Worm (Caenorhabditis elegans) whole organism, L1 larva: ENCODE data around the gene ZC155.2.

ENCODE experiments used
- C04F5.9 ChIP-seq: sonication (generic microtip); optimal IDR thresholded peaks from 2 replicates; lab custom pipeline; 2016; ENCODE audit warnings: missing genetic modification characterization, missing compliant biosample characterization
- C34B4.2 ChIP-seq: sonication (generic microtip); optimal IDR thresholded peaks from 2 replicates; lab custom pipeline; 2017; ENCODE audit warnings: mild to moderate bottlenecking, missing genetic modification characterization, missing compliant biosample characterization
- Y116A8C.19 ChIP-seq: sonication (generic microtip); optimal IDR thresholded peaks from 2 replicates; lab custom pipeline; 2016; ENCODE audit warnings: missing compliant biosample characterization, missing genetic modification characterization, borderline replicate concordance
- aha-1 ChIP-seq: fragments of 150-350 bp; optimal IDR thresholded peaks from 2 replicates; lab custom pipeline; 2014; ENCODE audit warnings: missing biosample characterization, missing genetic modification characterization
- alr-1 ChIP-seq: fragments of 200-800 bp; sonication (Bioruptor generic); optimal IDR thresholded peaks from 2 replicates; lab custom pipeline; 2018; ENCODE audit warnings: borderline replicate concordance, mild to moderate bottlenecking, missing genetic modification characterization, missing compliant biosample characterization
- aly-2 ChIP-seq: fragments of 150-350 bp; optimal IDR thresholded peaks from 2 replicates; lab custom pipeline; 2014; ENCODE audit warnings: missing biosample characterization, missing genetic modification characterization
- ama-1 ChIP-seq: fragments of 150-350 bp; optimal IDR thresholded peaks from 2 replicates; lab custom pipeline; 2014
- blmp-1 ChIP-seq: fragments of 150-350 bp; optimal IDR thresholded peaks from 2 replicates; lab custom pipeline; 2014; ENCODE audit warnings: missing biosample characterization, missing genetic modification characterization
- ceh-63 ChIP-seq: fragments of 200-800 bp; sonication (Bioruptor generic); optimal IDR thresholded peaks from 2 replicates; lab custom pipeline; 2018; ENCODE audit warnings: mild to moderate bottlenecking, missing genetic modification characterization, missing compliant biosample characterization
- ceh-8 ChIP-seq: fragments of 200-800 bp; sonication (Bioruptor generic); optimal IDR thresholded peaks from 2 replicates; lab custom pipeline; 2018; ENCODE audit warnings: mild to moderate bottlenecking, missing genetic modification characterization, moderate library complexity, missing compliant biosample characterization
- dpl-1 ChIP-seq, 3 experiments: fragments of 150-350 bp in 2 of 3; sonication (generic microtip) in 1 of 3; optimal IDR thresholded peaks; 2 replicates each; lab custom pipeline; 2014 to 2017; ENCODE audit warnings: missing biosample characterization in 3 of 3, missing genetic modification characterization in 3 of 3, missing genetic modification reagents in 3 of 3
- dsc-1 ChIP-seq: sonication (generic microtip); optimal IDR thresholded peaks from 2 replicates; lab custom pipeline; 2016; ENCODE audit warnings: mild to moderate bottlenecking, missing genetic modification characterization, missing compliant biosample characterization
- efl-1 ChIP-seq, 4 experiments: fragments of 150-350 bp; optimal IDR thresholded peaks in 3 of 4; peaks in 1 of 4; 1 replicate in 1 of 4; 2 replicates in 3 of 4; lab custom pipeline; 2014; ENCODE audit warnings: missing biosample characterization in 2 of 4, missing genetic modification characterization in 2 of 4, missing genetic modification reagents in 2 of 4
- efl-3 ChIP-seq: fragments of 200-800 bp; sonication (Bioruptor generic); optimal IDR thresholded peaks from 2 replicates; lab custom pipeline; 2018; ENCODE audit warnings: mild to moderate bottlenecking, missing genetic modification characterization, missing compliant biosample characterization
- elt-2 ChIP-seq: sonication (generic microtip); optimal IDR thresholded peaks from 2 replicates; lab custom pipeline; 2016; ENCODE audit warnings: missing genetic modification characterization, mild to moderate bottlenecking, inconsistent platforms, missing compliant biosample characterization, missing genetic modification reagents
- fkh-8 ChIP-seq: sonication (generic microtip); optimal IDR thresholded peaks from 2 replicates; lab custom pipeline; 2016; ENCODE audit warnings: mild to moderate bottlenecking, missing genetic modification characterization, missing compliant biosample characterization
- grh-1 ChIP-seq: fragments of 200-800 bp; sonication (Bioruptor generic); IDR thresholded peaks from 2 replicates; pipeline ENCODE4 v1.3.6; 2022; ENCODE audit warnings: missing genetic modification reagents, missing genetic modification characterization, missing compliant biosample characterization
- lin-14 ChIP-seq: fragments of 200-800 bp; sonication (Bioruptor generic); optimal IDR thresholded peaks from 2 replicates; lab custom pipeline; 2018; ENCODE audit warnings: mild to moderate bottlenecking, missing genetic modification characterization, moderate library complexity, missing compliant biosample characterization
- lin-15B ChIP-seq: fragments of 150-350 bp; sonication (generic microtip); optimal IDR thresholded peaks from 3 replicates; lab custom pipeline; 2014; ENCODE audit warnings: missing biosample characterization, missing genetic modification characterization
- lin-35 ChIP-seq, 2 experiments: fragments of 150-350 bp; optimal IDR thresholded peaks; 2 replicates each; lab custom pipeline; 2014; ENCODE audit warnings: missing biosample characterization in 2 of 2, missing genetic modification characterization in 2 of 2, missing genetic modification reagents in 2 of 2
- lir-3 ChIP-seq: sonication (generic microtip); optimal IDR thresholded peaks from 2 replicates; lab custom pipeline; 2016; ENCODE audit warnings: mild to moderate bottlenecking, missing genetic modification characterization, moderate library complexity, missing compliant biosample characterization; ENCODE audit not compliant: poor library complexity
- mab-9 ChIP-seq: fragments of 200-800 bp; sonication (Bioruptor generic); IDR thresholded peaks from 2 replicates; pipeline ENCODE4 v1.3.6; 2022; ENCODE audit warnings: missing genetic modification reagents, missing genetic modification characterization, missing compliant biosample characterization
- mdl-1 ChIP-seq, 2 experiments: fragments of 150-350 bp; optimal IDR thresholded peaks; 2 replicates each; lab custom pipeline; 2014 to 2017; ENCODE audit warnings: missing biosample characterization in 2 of 2, missing genetic modification characterization in 2 of 2, inconsistent platforms in 1 of 2
- mep-1 ChIP-seq: fragments of 150-350 bp; optimal IDR thresholded peaks from 2 replicates; lab custom pipeline; 2014; ENCODE audit warnings: missing biosample characterization, missing genetic modification characterization
- nhr-11 ChIP-seq: fragments of 150-350 bp; optimal IDR thresholded peaks from 2 replicates; lab custom pipeline; 2014; ENCODE audit warnings: missing biosample characterization, missing genetic modification characterization
- nhr-19 ChIP-seq: fragments of 200-800 bp; sonication (Bioruptor generic); conservative IDR thresholded peaks from 2 replicates; pipeline ENCODE4 v1.3.6; 2022; ENCODE audit warnings: missing genetic modification characterization, missing compliant biosample characterization
- nhr-28 ChIP-seq: fragments of 150-350 bp; optimal IDR thresholded peaks from 2 replicates; lab custom pipeline; 2014; ENCODE audit warnings: missing biosample characterization, missing genetic modification characterization
- nhr-47 ChIP-seq: sonication (generic microtip); optimal IDR thresholded peaks from 2 replicates; lab custom pipeline; 2016; ENCODE audit warnings: mild to moderate bottlenecking, missing genetic modification characterization, moderate library complexity, missing compliant biosample characterization
- nhr-77 ChIP-seq: fragments of 150-350 bp; optimal IDR thresholded peaks from 2 replicates; lab custom pipeline; 2014; ENCODE audit warnings: missing biosample characterization, missing genetic modification characterization
- nhr-85 ChIP-seq: sonication (generic microtip); peaks from one replicate; lab custom pipeline; 2016; ENCODE audit warnings: missing genetic modification characterization, inconsistent platforms, missing compliant biosample characterization
- pax-3 ChIP-seq: fragments of 200-800 bp; sonication (Bioruptor generic); optimal IDR thresholded peaks from 2 replicates; lab custom pipeline; 2018; ENCODE audit warnings: mild to moderate bottlenecking, missing genetic modification characterization, moderate library complexity, missing compliant biosample characterization
- pqm-1 ChIP-seq: sonication (generic microtip); optimal IDR thresholded peaks from 3 replicates; lab custom pipeline; 2017; ENCODE audit warnings: missing biosample characterization, missing genetic modification characterization
- rnt-1 ChIP-seq: sonication (generic microtip); optimal IDR thresholded peaks from 2 replicates; lab custom pipeline; 2016; ENCODE audit warnings: mild to moderate bottlenecking, missing genetic modification characterization, moderate library complexity, missing compliant biosample characterization
- snpc-4 ChIP-seq: fragments of 150-350 bp; optimal IDR thresholded peaks from 2 replicates; lab custom pipeline; 2014; ENCODE audit warnings: missing biosample characterization, missing genetic modification characterization
- snu-23 ChIP-seq: sonication (generic microtip); optimal IDR thresholded peaks from 2 replicates; lab custom pipeline; 2016; ENCODE audit warnings: missing genetic modification characterization, missing compliant biosample characterization
- sptf-1 ChIP-seq: fragments of 150-350 bp; optimal IDR thresholded peaks from 2 replicates; lab custom pipeline; 2014; ENCODE audit warnings: missing biosample characterization, missing genetic modification characterization
- swsn-7 ChIP-seq: sonication (generic microtip); optimal IDR thresholded peaks from 2 replicates; lab custom pipeline; 2016; ENCODE audit warnings: missing genetic modification characterization, missing compliant biosample characterization
- tbx-2 ChIP-seq: sonication (generic microtip); optimal IDR thresholded peaks from 2 replicates; lab custom pipeline; 2016; ENCODE audit warnings: missing genetic modification characterization, missing compliant biosample characterization
- tlp-1 ChIP-seq: fragments of 150-350 bp; optimal IDR thresholded peaks from 2 replicates; lab custom pipeline; 2014; ENCODE audit warnings: missing biosample characterization, missing genetic modification characterization
- unc-86 ChIP-seq: sonication (generic microtip); optimal IDR thresholded peaks from 2 replicates; lab custom pipeline; 2016; ENCODE audit warnings: missing genetic modification characterization, missing compliant biosample characterization
- unc-98 ChIP-seq: fragments of 200-800 bp; sonication (Bioruptor generic); IDR thresholded peaks from 2 replicates; pipeline ENCODE4 v1.3.6; 2022; ENCODE audit warnings: missing genetic modification characterization, missing compliant biosample characterization
- zag-1 ChIP-seq: fragments of 150-350 bp; optimal IDR thresholded peaks from 2 replicates; lab custom pipeline; 2014; ENCODE audit warnings: missing biosample characterization, missing genetic modification characterization
- zip-4 ChIP-seq: fragments of 200-800 bp; sonication (Bioruptor generic); optimal IDR thresholded peaks from 2 replicates; lab custom pipeline; 2018; ENCODE audit warnings: mild to moderate bottlenecking, missing genetic modification characterization, moderate library complexity, missing compliant biosample characterization

Gene ZC155.2

DNA sequence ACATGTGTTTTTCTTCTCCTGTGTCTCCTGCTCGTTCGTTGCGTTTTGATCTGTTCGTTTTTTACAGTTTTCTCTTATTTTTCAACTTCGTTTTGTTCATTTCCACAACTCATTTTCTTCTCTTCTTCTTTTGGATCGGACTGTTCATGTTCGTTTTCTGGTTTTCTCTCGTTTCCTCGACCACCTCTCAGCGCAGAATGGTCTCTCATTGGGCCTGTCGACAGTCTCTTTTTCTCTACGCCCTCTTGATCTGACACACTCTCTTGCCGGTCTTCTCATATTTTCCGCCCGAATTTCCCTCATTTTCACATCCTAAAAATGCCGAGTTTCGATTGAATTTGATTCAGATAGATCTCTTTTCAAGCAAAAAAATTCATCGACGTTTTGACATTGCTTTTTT is 37.1 kb upstream of the ZC155.2 start:
- peak; percentile 45 for TF ChIP-seq lin-14 (GFP tag; lab: Kevin White, UChicago)
- TF ChIP-seq nhr-28 (tag; lab: Kevin White, UChicago): no peak
- peak; percentile 15 to 23 for TF ChIP-seq efl-1 (optimal IDR thresholded peaks at IDR 0.05; lab: Kevin White, UChicago)
- no peak for TF ChIP-seq efl-1 (GFP tag; optimal IDR thresholded peaks at IDR 0.05 in 1 of 2; lab: Kevin White, UChicago)
- TF ChIP-seq zag-1: no peak
- peak; percentile 55 for TF ChIP-seq blmp-1 (tag; lab: Kevin White, UChicago)
- TF ChIP-seq snu-23 (GFP tag; lab: Kevin White, UChicago): peak; percentile 16
- TF ChIP-seq lin-35 (GFP tag; optimal IDR thresholded peaks at IDR 0.05; lab: Kevin White, UChicago): peak in 1 of 2 experiments; percentile 1
- TF ChIP-seq, all 84 proteins: peak for 5

DNA sequence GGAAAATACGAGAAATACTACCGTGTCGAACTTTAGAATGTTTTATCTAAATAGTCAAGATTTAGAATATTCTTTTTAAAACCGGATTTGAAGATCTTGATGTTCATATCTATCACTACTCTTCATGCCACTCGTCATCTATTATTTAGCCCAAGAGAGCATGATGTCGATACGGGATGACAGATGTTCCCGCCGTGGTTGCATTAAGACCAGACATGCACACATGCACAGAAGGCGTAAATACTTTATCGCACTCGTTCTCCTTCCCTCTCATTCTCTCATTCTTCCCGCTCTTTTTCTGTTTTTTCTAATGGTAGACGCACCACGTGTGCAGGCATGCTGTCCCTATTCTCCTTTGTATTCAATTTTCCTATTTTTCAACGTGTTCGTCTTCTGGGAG is 35.4 kb upstream of the ZC155.2 start:
- TF ChIP-seq lin-14 (GFP tag; lab: Kevin White, UChicago): peak; percentile 22
- no peak for TF ChIP-seq efl-1 (optimal IDR thresholded peaks at IDR 0.05; lab: Kevin White, UChicago)
- peak in 1 of 2 experiments; percentile 4 for TF ChIP-seq efl-1 (GFP tag; optimal IDR thresholded peaks at IDR 0.05 in 1 of 2; lab: Kevin White, UChicago)
- TF ChIP-seq aly-2 (tag; lab: Kevin White, UChicago): no peak
- TF ChIP-seq dpl-1 (GFP tag; optimal IDR thresholded peaks at IDR 0.05; lab: Kevin White, UChicago): peak in 1 of 3 experiments; percentile 14

DNA sequence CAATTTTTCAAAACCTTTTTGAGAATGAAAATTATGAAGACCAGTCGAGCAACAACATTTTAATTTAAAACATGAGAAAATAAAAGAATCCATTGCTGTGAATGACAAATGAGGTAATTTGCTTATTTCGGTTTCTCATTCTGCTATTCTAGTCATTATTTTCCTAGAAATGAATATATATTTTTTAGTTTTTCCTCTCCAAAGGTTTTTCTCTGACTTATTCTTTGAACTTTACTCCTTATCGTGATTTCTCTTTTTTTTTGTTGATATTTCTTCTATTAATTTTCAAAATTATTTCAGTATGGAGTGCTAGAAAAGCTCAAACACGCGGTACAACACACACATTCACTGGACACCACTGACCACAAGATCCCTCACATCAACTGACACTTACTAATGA is 33.2 kb upstream of the ZC155.2 start, which contains the start of gene pup-2:
TSS of gene pup-2 (plus strand) at position 301 of the 400 bp plus-strand sequence.
- TF ChIP-seq fkh-8 (tag; lab: Kevin White, UChicago) (peak; percentile 10), lin-14 (GFP tag; lab: Kevin White, UChicago) (no peak), mab-9 (no peak)
- TF ChIP-seq, all 84 proteins: peak for 1

DNA sequence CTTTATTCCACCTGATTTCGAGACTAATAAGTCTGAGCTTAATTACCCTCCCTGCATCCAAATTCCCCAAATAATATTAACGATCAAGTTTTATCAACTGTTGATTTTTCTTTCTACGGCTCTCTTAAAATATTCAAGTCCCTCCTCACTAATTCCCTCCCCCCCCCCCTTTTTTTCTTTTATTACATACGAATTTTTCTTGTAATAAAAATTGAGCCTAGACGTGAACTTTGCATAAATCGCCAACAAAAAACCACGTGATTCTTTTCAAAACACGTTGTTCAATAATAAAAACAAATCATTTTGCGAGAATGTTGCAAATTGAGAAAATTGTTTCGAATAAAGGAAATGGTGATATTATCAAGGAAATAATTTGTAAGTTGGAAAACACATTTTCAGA is 30.4 kb upstream of the ZC155.2 start, which contains the start of gene K10D2.8:
TSS of gene K10D2.8 (plus strand) at position 301 of the 400 bp plus-strand sequence.
- TF ChIP-seq tbx-2 (tag; lab: Kevin White, UChicago) (no peak), dsc-1 (no peak), Y116A8C.19 (tag; lab: Kevin White, UChicago) (no peak), nhr-47 (no peak), ceh-63 (GFP tag; lab: Kevin White, UChicago) (no peak), snpc-4 (tag; lab: Kevin White, UChicago) (no peak), unc-98 (no peak), efl-1 (optimal IDR thresholded peaks at IDR 0.05; lab: Kevin White, UChicago) (no peak), efl-1 (GFP tag; optimal IDR thresholded peaks at IDR 0.05 in 1 of 2; lab: Kevin White, UChicago) (no peak), mdl-1 (tag; optimal IDR thresholded peaks at IDR 0.05; lab: Kevin White, UChicago) (no peak), unc-86 (no peak), pqm-1 (tag; lab: Kevin White, UChicago) (no peak), C04F5.9 (no peak), grh-1 (GFP tag; lab: Robert Waterston, UW) (no peak), mep-1 (tag; lab: Kevin White, UChicago) (no peak), C34B4.2 (tag; lab: Kevin White, UChicago) (no peak), ceh-8 (no peak), sptf-1 (no peak), alr-1 (no peak)

DNA sequence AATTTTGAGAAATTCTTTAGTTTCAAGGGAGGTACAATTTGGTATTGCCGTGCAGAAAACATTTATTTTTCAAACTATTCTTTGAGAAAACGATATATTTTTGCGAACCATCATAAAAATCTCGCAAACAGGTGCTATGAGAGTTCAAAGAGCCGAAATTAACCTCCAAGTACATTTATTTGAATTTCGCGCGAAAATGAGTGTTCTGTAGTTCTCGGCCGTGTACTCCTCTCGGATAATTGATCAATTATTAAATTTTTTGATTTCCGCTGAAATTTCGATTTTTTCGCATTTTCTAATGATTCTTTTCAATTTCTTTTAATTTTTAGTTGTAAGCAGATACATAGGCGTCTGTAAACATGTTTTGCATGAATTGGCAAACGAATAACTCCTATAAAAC is 28.6 kb upstream of the ZC155.2 start:
- TF ChIP-seq mab-9: no peak
- no peak for TF ChIP-seq efl-3 (GFP tag; lab: Kevin White, UChicago)
- TF ChIP-seq snpc-4 (tag; lab: Kevin White, UChicago): no peak
- no peak for TF ChIP-seq tlp-1 (tag; lab: Kevin White, UChicago)
- TF ChIP-seq nhr-19 (GFP tag; lab: Robert Waterston, UW): peak; percentile 65
- peak; percentile 18 for TF ChIP-seq blmp-1 (tag; lab: Kevin White, UChicago)
- TF ChIP-seq nhr-85 (tag; lab: Kevin White, UChicago): peak; percentile 79
- peak; percentile 16 for TF ChIP-seq pax-3 (tag; lab: Kevin White, UChicago)
- TF ChIP-seq aly-2 (tag; lab: Kevin White, UChicago): no peak
- TF ChIP-seq rnt-1 (tag; lab: Kevin White, UChicago): peak; percentile 91
- TF ChIP-seq ama-1: no peak
- no peak for TF ChIP-seq pqm-1 (tag; lab: Kevin White, UChicago)
- TF ChIP-seq swsn-7 (tag; lab: Kevin White, UChicago): peak; percentile 48
- no peak for TF ChIP-seq nhr-11 (tag; lab: Kevin White, UChicago)
- TF ChIP-seq zip-4: no peak
- TF ChIP-seq elt-2 (tag; lab: Kevin White, UChicago): peak; percentile 22
- TF ChIP-seq aha-1 (tag; lab: Kevin White, UChicago): no peak
- TF ChIP-seq lin-15B (tag; lab: Kevin White, UChicago): no peak
- TF ChIP-seq nhr-77: no peak
- no peak for TF ChIP-seq Y116A8C.19 (tag; lab: Kevin White, UChicago)
- peak; percentile 39 for TF ChIP-seq tbx-2 (tag; lab: Kevin White, UChicago)
- no peak for TF ChIP-seq alr-1
- peak; percentile 84 for TF ChIP-seq lir-3 (tag; lab: Kevin White, UChicago)
